Worm (Caenorhabditis elegans): Measurements from ENCODE around the gene C29E4.9.

The C29E4.9 gene

DNA sequence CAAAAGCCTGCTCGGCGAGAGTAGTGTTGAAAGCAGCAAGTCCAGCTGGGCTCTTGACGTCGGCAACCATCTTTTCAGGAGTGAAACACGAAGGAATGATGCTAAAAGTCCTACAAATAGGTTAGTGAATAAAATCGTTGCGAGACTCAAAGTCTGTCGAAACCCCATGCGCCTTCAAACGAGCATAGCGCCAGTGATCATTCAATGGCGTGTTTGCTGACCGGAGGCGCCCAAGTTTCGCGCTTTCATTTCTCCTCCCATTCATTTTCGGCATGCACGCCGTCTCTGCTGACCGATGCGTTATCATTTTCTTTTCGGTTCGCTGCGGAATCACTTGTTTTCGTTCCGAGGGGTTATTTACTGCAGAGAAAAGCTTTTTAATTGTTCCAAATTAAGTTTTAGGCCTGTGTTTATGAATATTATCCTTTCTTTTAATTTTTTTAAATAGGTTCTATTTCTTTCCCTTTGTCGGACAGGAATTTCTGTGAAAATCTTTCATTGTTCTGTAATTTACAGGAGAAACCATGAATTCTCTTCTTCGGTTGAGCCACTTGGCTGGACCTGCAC, 16.4 kb upstream of the C29E4.9 start, which contains the start of the genes eef-1B.1 and aco-2 (continued):
- TF ChIP-seq Y116A8C.19 (tag; optimal IDR thresholded peaks at IDR 0.05; ENCODE audit: borderline replicate concordance) (no peak), egl-27 (tag; optimal IDR thresholded peaks at IDR 0.05) (no peak), nhr-19 (GFP tag; conservative IDR thresholded peaks at IDR 0.05) (peak; percentile 96), aly-2 (tag; optimal IDR thresholded peaks at IDR 0.05) (peak; percentile 38), unc-98 (GFP tag; IDR thresholded peaks at IDR 0.05) (no peak), tlp-1 (tag; optimal IDR thresholded peaks at IDR 0.05) (no peak), C04F5.9 (tag; optimal IDR thresholded peaks at IDR 0.05) (peak; percentile 69), nhr-20 (tag; optimal IDR thresholded peaks at IDR 0.05) (peak; percentile 97), ama-1 (optimal IDR thresholded peaks at IDR 0.05) (peak; percentile 53), unc-130 (tag; optimal IDR thresholded peaks at IDR 0.05) (peak; percentile 98), nhr-76 (tag; optimal IDR thresholded peaks at IDR 0.05) (no peak), hpl-2 (GFP tag; optimal IDR thresholded peaks at IDR 0.05) (peak; percentile 74), vab-15 (tag; optimal IDR thresholded peaks at IDR 0.05) (peak; percentile 33), zag-1 (tag; optimal IDR thresholded peaks at IDR 0.05) (peak; percentile 2), ztf-4 (tag; optimal IDR thresholded peaks at IDR 0.05) (peak; percentile 89), sup-37 (GFP tag; optimal IDR thresholded peaks at IDR 0.05) (peak; percentile 71), fkh-10 (GFP tag; optimal IDR thresholded peaks at IDR 0.05) (peak; percentile 43), irx-1 (tag; optimal IDR thresholded peaks at IDR 0.05) (peak; percentile 78), blmp-1 (tag; optimal IDR thresholded peaks at IDR 0.05) (peak; percentile 95), ceh-88 (GFP tag; IDR thresholded peaks at IDR 0.05) (peak; percentile 62), nhr-77 (tag; optimal IDR thresholded peaks at IDR 0.05) (peak; percentile 87), snpc-4 (tag; optimal IDR thresholded peaks at IDR 0.05) (peak; percentile 85), nhr-71 (tag; optimal IDR thresholded peaks at IDR 0.05) (peak; percentile 96), ets-5 (GFP tag; IDR thresholded peaks at IDR 0.05) (no peak), hlh-17 (GFP tag; optimal IDR thresholded peaks at IDR 0.05; ENCODE audit: borderline replicate concordance) (no peak), dsc-1 (tag; optimal IDR thresholded peaks at IDR 0.05) (peak; percentile 98), lir-3 (tag; optimal IDR thresholded peaks at IDR 0.05; ENCODE audit: poor library complexity) (peak; percentile 63), snu-23 (GFP tag; optimal IDR thresholded peaks at IDR 0.05) (peak; percentile 97), efl-1 (optimal IDR thresholded peaks at IDR 0.05) (peak; percentile 91 to 93), efl-1 (GFP tag; optimal IDR thresholded peaks at IDR 0.05 in 1 of 2) (peak; percentile 83 to 98), lin-35 (GFP tag; optimal IDR thresholded peaks at IDR 0.05) (peak; percentile 94 to 95), lsy-2 (tag; optimal IDR thresholded peaks at IDR 0.05) (peak; percentile 94 to 96), elt-2 (tag; optimal IDR thresholded peaks at IDR 0.05) (peak; percentile 74), fkh-8 (tag; optimal IDR thresholded peaks at IDR 0.05) (peak; percentile 89), hlh-4 (tag; optimal IDR thresholded peaks at IDR 0.05) (no peak), F16B12.6 (tag; optimal IDR thresholded peaks at IDR 0.05) (peak; percentile 73), C16A3.4 (tag; optimal IDR thresholded peaks at IDR 0.05) (peak; percentile 96), pax-3 (tag; optimal IDR thresholded peaks at IDR 0.05) (peak; percentile 78), elt-3 (tag; optimal IDR thresholded peaks at IDR 0.05) (peak in 5 of 6 experiments; percentile 53 to 97 (median 75)), ceh-90 (tag; optimal IDR thresholded peaks at IDR 0.05) (no peak), nhr-85 (tag) (peak; percentile 97), ceh-8 (GFP tag; optimal IDR thresholded peaks at IDR 0.05) (peak; percentile 64), efl-3 (GFP tag; optimal IDR thresholded peaks at IDR 0.05) (no peak), mef-2 (tag; optimal IDR thresholded peaks at IDR 0.05) (peak; percentile 33), nhr-47 (tag; optimal IDR thresholded peaks at IDR 0.05) (peak; percentile 96), nhr-237 (tag; optimal IDR thresholded peaks at IDR 0.05) (peak; percentile 39), C34B4.2 (tag; optimal IDR thresholded peaks at IDR 0.05) (no peak), swsn-7 (tag; optimal IDR thresholded peaks at IDR 0.05) (peak; percentile 95), mep-1 (tag; optimal IDR thresholded peaks at IDR 0.05) (peak; percentile 91), jun-1 (tag; optimal IDR thresholded peaks at IDR 0.05) (peak; percentile 89), fos-1 (tag; optimal IDR thresholded peaks at IDR 0.05) (peak; percentile 81), egl-13 (tag; optimal IDR thresholded peaks at IDR 0.05) (peak; percentile 82), ceh-63 (GFP tag; optimal IDR thresholded peaks at IDR 0.05) (no peak)
